Worm (Caenorhabditis elegans): ENCODE measurements around the gene F48C5.2.

ce11 chrX:11437716-11438115, 16.4 kb downstream of the F48C5.2 start:
- no peak for TF ChIP-seq skn-1 (tag; optimal IDR thresholded peaks at IDR 0.05)
- no peak for TF ChIP-seq egl-27 (tag; optimal IDR thresholded peaks at IDR 0.05)
- TF ChIP-seq R02D3.7 (tag; optimal IDR thresholded peaks at IDR 0.05), result no peak
- no peak for TF ChIP-seq unc-62 (GFP tag; optimal IDR thresholded peaks at IDR 0.05)
- TF ChIP-seq ztf-4 (tag; optimal IDR thresholded peaks at IDR 0.05), result no peak
- no peak for TF ChIP-seq nhr-67 (tag; optimal IDR thresholded peaks at IDR 0.05)
